Worm (Caenorhabditis elegans): Measurements from ENCODE around the gene oac-53.
"Not testable (repeated sequence)": the region's sequence is repeated elsewhere in the genome, so short reads cannot be mapped to it uniquely, and the experiment has no call there.

Gene oac-53

ce11 chrV:16671190-16671589 is 43.4 kb upstream of the oac-53 start, which contains the start of gene str-61 (continued):
- TF ChIP-seq madf-3 (GFP tag; IDR thresholded peaks at IDR 0.05) (no peak), zim-3 (tag; optimal IDR thresholded peaks at IDR 0.05) (no peak), unc-130 (GFP tag; optimal IDR thresholded peaks at IDR 0.05) (no peak)

DNA sequence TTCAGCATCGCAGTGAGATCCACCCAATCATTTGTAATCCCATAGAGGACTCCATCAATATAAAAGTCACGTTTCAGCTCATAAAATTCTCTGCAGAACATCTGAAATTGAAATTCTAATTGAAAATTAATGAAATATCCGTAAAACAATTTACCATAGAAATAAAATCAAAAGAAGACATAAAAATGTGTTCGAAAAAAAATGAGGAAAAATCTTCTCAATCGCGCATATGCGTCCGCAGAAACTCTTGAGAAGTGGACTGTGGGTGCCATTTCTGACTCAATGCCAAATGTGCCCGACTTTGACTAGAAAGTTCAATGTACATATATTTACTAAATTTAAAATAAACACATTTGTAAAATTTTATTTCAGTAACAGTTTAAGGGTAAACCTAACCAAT is 40.7 kb upstream of the oac-53 start, which contains the start of gene F14F8.9:
Gene F14F8.9, minus strand, starts transcription at position 101 of the 400 bp plus-strand sequence.
- no peak for TF ChIP-seq sea-2 (GFP tag; IDR thresholded peaks at IDR 0.05)

ce11 chrV:16666647-16667046 is 38.9 kb upstream of the oac-53 start, which contains the start of gene F14F8.14:
Gene F14F8.14 (minus strand): TSS chrV:16666747.
- TF ChIP-seq Y53F4B.3 (GFP tag; IDR thresholded peaks at IDR 0.05), result no peak
- no peak for TF ChIP-seq die-1 (tag; optimal IDR thresholded peaks at IDR 0.05)
- no peak for TF ChIP-seq B0261.1 (tag; optimal IDR thresholded peaks at IDR 0.05)
- TF ChIP-seq mxl-1 (tag; optimal IDR thresholded peaks at IDR 0.05), result no peak
- no peak for TF ChIP-seq attf-5 (GFP tag; optimal IDR thresholded peaks at IDR 0.05)
- no peak for TF ChIP-seq madf-8 (GFP tag; conservative IDR thresholded peaks at IDR 0.05)
- TF ChIP-seq F57C9.4 (tag; optimal IDR thresholded peaks at IDR 0.05), result no peak
- TF ChIP-seq lir-1 (GFP tag; conservative IDR thresholded peaks at IDR 0.05), result no peak
- TF ChIP-seq B0035.1 (tag; optimal IDR thresholded peaks at IDR 0.05), result no peak
- TF ChIP-seq nhr-179 (tag; optimal IDR thresholded peaks at IDR 0.05), result no peak
- TF ChIP-seq T26A5.8 (tag; optimal IDR thresholded peaks at IDR 0.05), result no peak
- TF ChIP-seq dox-1 (GFP tag; IDR thresholded peaks at IDR 0.05), result no peak

- not testable (repeated sequence) for TF ChIP-seq F39B2.1, F37B4.10, nfyb-1 (GFP tag; IDR thresholded peaks at IDR 0.05)
Measured at ce11 chrV:16660816-16661215, 33.0 kb upstream of the oac-53 start, which contains the start of gene Y70C5B.2. Gene Y70C5B.2 (minus strand): TSS chrV:16660916.

ce11 chrV:16654242-16654641 is 26.5 kb upstream of the oac-53 start, which contains the start of gene W06G6.15:
Gene W06G6.15 (plus strand): TSS chrV:16654542.
- TF ChIP-seq mcd-1 (GFP tag; IDR thresholded peaks at IDR 0.05); sptf-2 (GFP tag; optimal IDR thresholded peaks at IDR 0.05); fkh-3 (tag; optimal IDR thresholded peaks at IDR 0.05): not testable (repeated sequence)

DNA sequence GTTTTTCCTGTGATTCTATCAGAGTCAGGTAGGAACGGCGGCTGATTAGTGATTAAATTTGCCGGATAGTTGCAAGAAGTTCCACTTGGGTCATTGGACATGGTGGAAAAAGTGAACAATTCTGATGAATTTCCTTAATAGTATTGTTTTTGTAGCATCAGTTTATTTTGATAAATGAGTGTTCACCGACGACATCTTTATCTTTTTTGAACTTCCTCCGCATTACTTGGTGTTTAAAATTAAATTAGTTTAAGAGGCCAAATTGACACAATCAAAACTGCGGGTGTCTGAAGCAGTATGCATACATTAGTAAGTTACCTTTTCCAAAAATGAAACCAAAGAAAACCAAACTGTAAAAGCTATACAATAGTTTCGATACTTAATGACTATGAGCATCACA is 21.4 kb upstream of the oac-53 start, which contains the start of gene W06G6.11:
Gene W06G6.11, minus strand, starts transcription at position 101 of the 400 bp plus-strand sequence.
- TF ChIP-seq zim-3 (tag; optimal IDR thresholded peaks at IDR 0.05); snpc-1.3 (tag; optimal IDR thresholded peaks at IDR 0.05; ENCODE audit: insufficient read depth); attf-6 (GFP tag; IDR thresholded peaks at IDR 0.05): not testable (repeated sequence)

DNA sequence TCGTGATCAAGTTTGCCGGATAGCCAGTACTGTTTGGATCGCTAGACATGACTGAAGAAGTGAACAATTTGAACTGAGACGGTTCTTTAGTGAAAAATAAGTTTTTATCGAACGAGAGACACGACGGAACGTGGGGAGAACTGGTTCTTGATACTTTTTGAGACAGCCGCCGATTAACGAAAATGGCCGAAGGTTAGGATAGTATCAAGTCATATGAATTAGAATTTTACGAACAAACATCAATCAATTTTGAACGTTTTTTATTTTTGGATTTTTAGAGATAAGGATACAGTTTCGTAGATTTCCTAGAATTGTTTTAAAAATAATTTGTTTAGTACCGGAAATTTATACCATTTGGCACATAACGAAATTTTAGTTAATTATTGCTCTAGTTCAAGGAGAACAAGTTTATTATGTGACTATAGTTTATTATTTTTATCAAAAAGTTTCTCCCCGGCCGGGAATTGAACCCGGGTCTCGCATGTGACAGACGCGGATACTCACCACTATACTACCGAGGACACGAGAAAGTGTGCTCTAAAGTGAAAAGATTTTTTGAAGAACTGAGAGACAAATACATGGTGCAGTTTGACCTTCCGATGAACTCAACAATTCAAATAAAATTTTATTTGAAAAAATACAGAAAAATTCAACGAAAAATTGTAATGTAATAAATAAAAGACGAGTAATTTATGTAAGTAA is 20.7 kb upstream of the oac-53 start, which contains the start of gene W06G6.20:
Gene W06G6.20, minus strand, starts transcription at position 51 of the 702 bp plus-strand sequence.
- peak; percentile 37 for TF ChIP-seq ztf-18 (tag; optimal IDR thresholded peaks at IDR 0.05)
- peak; percentile 86 for TF ChIP-seq lin-26 (GFP tag; IDR thresholded peaks at IDR 0.05)
- TF ChIP-seq dpl-1 (GFP tag; optimal IDR thresholded peaks at IDR 0.05), result no peak
- TF ChIP-seq zfh-2 (GFP tag; conservative IDR thresholded peaks at IDR 0.05), result no peak
- TF ChIP-seq rec-8 (tag; optimal IDR thresholded peaks at IDR 0.05), result peak in 1 of 2 experiments; percentile 11
- TF ChIP-seq hsf-1 (GFP tag; IDR thresholded peaks at IDR 0.05), result peak; percentile 20; the same call in 1 of the 2 replicates
- TF ChIP-seq snpc-3.4 (tag; optimal IDR thresholded peaks at IDR 0.05), result peak; percentile 59
- peak; percentile 24 for TF ChIP-seq mxl-1 (tag; optimal IDR thresholded peaks at IDR 0.05)
- TF ChIP-seq F23B12.7 (tag; optimal IDR thresholded peaks at IDR 0.05; ENCODE audit: insufficient read depth), result peak; percentile 70
- TF ChIP-seq Y53F4B.3 (GFP tag; IDR thresholded peaks at IDR 0.05), result no peak
- TF ChIP-seq ceh-100 (GFP tag; IDR thresholded peaks at IDR 0.05), result 0 out of 2 replicates have a peak, but pooled peaks have one; percentile 9
- TF ChIP-seq hmg-1.2 (GFP tag; IDR thresholded peaks at IDR 0.05), result peak; percentile 50; the same call in 1 of the 2 replicates
- TF ChIP-seq madf-8 (GFP tag; conservative IDR thresholded peaks at IDR 0.05), result no peak
- TF ChIP-seq let-607 (tag; optimal IDR thresholded peaks at IDR 0.05), result peak in 1 of 2 experiments; percentile 44

All from whole organism, young adult.